Fruit fly (Drosophila melanogaster) whole organism, wandering third instar larva: ENCODE results near the gene CG17928.

Experiments
- GATAd ChIP-seq: sonication (Bioruptor generic); optimal IDR thresholded peaks from 2 replicates; lab custom pipeline; 2016; ENCODE audit warnings: missing biosample characterization, missing genetic modification characterization
- dl ChIP-seq, 2 experiments: fragments of 175-275, 200-275 bp in 1 of 2; fragments of 200-275 bp in 1 of 2; sonication (Bioruptor generic); optimal IDR thresholded peaks; lab custom pipeline; 2018; ENCODE audit warnings: mild to moderate bottlenecking in 2 of 2, missing biosample characterization in 2 of 2, missing genetic modification characterization in 2 of 2, moderate library complexity in 2 of 2; ENCODE audit not compliant: partially characterized antibody in 2 of 2, insufficient read depth in 1 of 2
- fru ChIP-seq: fragments of 200-800 bp; sonication (Bioruptor generic); optimal IDR thresholded peaks from 3 replicates; lab custom pipeline; 2016; ENCODE audit warnings: missing biosample characterization, mild to moderate bottlenecking, missing genetic modification characterization

- TF ChIP-seq fru (no peak), dl (GFP tag; optimal IDR thresholded peaks at IDR 0.05; lab: Kevin White, UChicago; ENCODE audit: insufficient read depth in 1 of 2, partially characterized antibody in 2 of 2) (no peak), GATAd (GFP tag; lab: Kevin White, UChicago) (no peak)
Observed at dm6 chr2L:16796104-16796645, 4.8 kb downstream of the CG17928 start, which contains the start of gene Ugt37E1.
